Fruit fly (Drosophila melanogaster): ENCODE results near the gene Ndc1.

Ndc1 gene

DNA sequence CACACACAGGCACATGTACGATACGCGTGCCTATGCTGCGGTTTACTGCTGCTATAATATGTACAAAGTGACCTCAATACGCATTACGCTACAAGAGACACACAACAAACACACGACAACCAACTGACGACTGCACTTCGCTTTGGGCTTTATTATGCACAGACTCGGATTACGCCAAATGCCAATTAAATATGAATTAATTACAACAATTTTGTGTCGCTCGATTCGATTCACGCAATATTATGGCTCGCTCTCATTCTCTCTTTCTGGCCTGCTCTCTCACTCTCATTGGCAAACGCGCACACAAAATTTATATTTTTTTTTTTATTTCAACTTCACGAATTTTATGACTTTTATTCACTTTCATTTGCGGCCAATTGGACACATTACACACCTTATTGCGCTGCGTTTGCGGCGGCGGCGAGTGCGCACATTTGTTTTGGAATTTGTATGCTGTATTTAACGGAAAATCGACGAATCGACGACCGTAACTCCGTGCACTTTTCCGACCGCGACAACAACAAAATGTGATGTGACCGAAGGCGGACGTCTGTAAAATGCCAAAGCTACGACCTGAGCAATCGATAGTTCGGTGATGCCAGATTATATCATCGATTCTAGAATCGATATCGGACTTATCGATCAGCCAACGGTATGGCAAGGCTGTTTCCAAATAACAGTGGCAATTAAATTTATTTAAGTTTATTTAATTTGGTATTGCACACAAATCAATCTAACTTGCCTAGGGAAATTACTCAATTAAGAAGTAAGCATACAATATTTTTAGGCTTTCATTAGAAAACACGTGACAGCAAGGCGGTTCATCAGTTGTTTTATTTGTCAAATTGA lies 1.5 kb upstream of the Ndc1 start, which contains the start of the genes sba and CG31141 (continued):
- peak; percentile 9 for TF ChIP-seq CG9876 (GFP tag; optimal IDR thresholded peaks at IDR 0.05)
- TF ChIP-seq zen2 (GFP tag; IDR thresholded peaks at IDR 0.05; ENCODE audit: partially characterized antibody) = peak; percentile 86
- TF ChIP-seq cad (GFP tag; optimal IDR thresholded peaks at IDR 0.05) = peak; percentile 36

DNA sequence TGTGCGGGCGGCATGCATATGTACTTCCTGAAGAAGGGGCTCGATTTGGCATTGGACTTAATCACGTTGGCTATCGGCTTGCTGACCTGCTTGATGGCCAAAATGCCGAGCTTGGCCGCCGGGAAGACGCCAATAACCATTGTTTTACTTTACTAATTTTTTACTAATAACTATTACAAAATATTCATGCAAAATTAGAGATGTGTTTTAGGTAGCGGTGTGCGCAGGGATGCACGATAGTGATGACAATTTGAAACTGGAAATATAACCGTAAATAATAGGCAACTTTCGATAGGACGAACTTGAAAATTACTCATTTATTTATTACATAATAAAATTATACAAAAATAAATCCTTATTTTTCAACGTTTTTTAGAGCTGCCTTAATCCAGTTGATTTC lies 3.2 kb downstream of the Ndc1 start, which contains the start of gene CG13601:
TSS of gene CG13601 (minus strand) at position 206 of the 400 bp plus-strand sequence.
- TF ChIP-seq Vsx1 (GFP tag; optimal IDR thresholded peaks at IDR 0.05) (no peak), CG4282 (GFP tag; optimal IDR thresholded peaks at IDR 0.05) (no peak), Meics (GFP tag; optimal IDR thresholded peaks at IDR 0.05) (peak; percentile 11), pros (GFP tag; optimal IDR thresholded peaks at IDR 0.05) (no peak), CG7786 (GFP tag; optimal IDR thresholded peaks at IDR 0.05) (no peak), E2f2 (GFP tag; IDR thresholded peaks at IDR 0.05) (peak; percentile 43), CG6175 (GFP tag; IDR thresholded peaks at IDR 0.05) (no peak), lola (GFP tag; optimal IDR thresholded peaks at IDR 0.05) (peak in 1 of 3 experiments; percentile 6), NC2α (GFP tag; optimal IDR thresholded peaks at IDR 0.05) (no peak), Ptx1 (GFP tag; IDR thresholded peaks at IDR 0.05) (0 out of 2 replicates have a peak, but pooled peaks have one; percentile 37), CG9797 (GFP tag; optimal IDR thresholded peaks at IDR 0.05) (no peak), dan (GFP tag; IDR thresholded peaks at IDR 0.05) (no peak), btn (GFP tag; optimal IDR thresholded peaks at IDR 0.05) (no peak), CG34422 (GFP tag; IDR thresholded peaks at IDR 0.05) (peak; percentile 49; the same call in 1 of the 3 replicates), CG11247 (GFP tag; IDR thresholded peaks at IDR 0.05) (peak; percentile 52), vfl (GFP tag; optimal IDR thresholded peaks at IDR 0.05) (peak; percentile 14), slbo (GFP tag; IDR thresholded peaks at IDR 0.05) (peak; percentile 77), B-H2 (GFP tag; optimal IDR thresholded peaks at IDR 0.05) (no peak), NfI (GFP tag; optimal IDR thresholded peaks at IDR 0.05) (peak; percentile 36), Ets65A (GFP tag) (peak; percentile 72), sna (GFP tag; IDR thresholded peaks at IDR 0.05; ENCODE audit: partially characterized antibody) (peak; percentile 78), CG12071 (GFP tag; optimal IDR thresholded peaks at IDR 0.05) (no peak), zen2 (GFP tag; IDR thresholded peaks at IDR 0.05; ENCODE audit: partially characterized antibody) (peak; percentile 51; the same call in 1 of the 3 replicates), h (optimal IDR thresholded peaks at IDR 0.05) (no peak), CG10321 (GFP tag; IDR thresholded peaks at IDR 0.05) (no peak), CG15011 (GFP tag; optimal IDR thresholded peaks at IDR 0.05) (no peak), al (GFP tag; IDR thresholded peaks at IDR 0.05) (0 out of 2 replicates have a peak, but pooled peaks have one; percentile 37), CG2678 (tag; optimal IDR thresholded peaks at IDR 0.05) (no peak), salm (tag; optimal IDR thresholded peaks at IDR 0.05) (no peak), inv (GFP tag; IDR thresholded peaks at IDR 0.05; ENCODE audit: partially characterized antibody) (peak; percentile 72), Hey (tag; optimal IDR thresholded peaks at IDR 0.05) (peak; percentile 24), vvl (GFP tag; IDR thresholded peaks at IDR 0.05) (peak; percentile 37; the same call in 1 of the 2 replicates), CG15073 (GFP tag; optimal IDR thresholded peaks at IDR 0.05) (no peak), CG1792 (GFP tag; optimal IDR thresholded peaks at IDR 0.05) (no peak), CG9817 (tag; optimal IDR thresholded peaks at IDR 0.05) (peak; percentile 12), CG1603 (tag; optimal IDR thresholded peaks at IDR 0.05) (peak; percentile 59), Dfd (GFP tag; optimal IDR thresholded peaks at IDR 0.05) (no peak), wor (GFP tag; IDR thresholded peaks at IDR 0.05) (no peak), CG13296 (GFP tag; optimal IDR thresholded peaks at IDR 0.05) (peak; percentile 46), exex (tag; optimal IDR thresholded peaks at IDR 0.05) (peak; percentile 27), Max (GFP tag; optimal IDR thresholded peaks at IDR 0.05) (peak; percentile 31), dysf (GFP tag; IDR thresholded peaks at IDR 0.05) (peak; percentile 35; the same call in 2 of the 3 replicates), toy (GFP tag; IDR thresholded peaks at IDR 0.05) (no peak), sob (GFP tag; IDR thresholded peaks at IDR 0.05) (peak; percentile 20; the same call in 1 of the 2 replicates), dm (GFP tag; optimal IDR thresholded peaks at IDR 0.05) (no peak), ara (GFP tag; IDR thresholded peaks at IDR 0.05) (no peak)
